Worm (Caenorhabditis elegans) whole organism, L3 larva: ENCODE results near the gene ndub-2.

Experiments used
- R02D3.7 ChIP-seq: fragments of 150-350 bp; optimal IDR thresholded peaks from 2 replicates; lab custom pipeline; 2014; ENCODE audit warnings: missing biosample characterization, missing genetic modification characterization
- ZK546.5 ChIP-seq: sonication (generic microtip); optimal IDR thresholded peaks from 2 replicates; lab custom pipeline; 2017; ENCODE audit warnings: missing biosample characterization, missing genetic modification characterization
- aly-2 ChIP-seq: fragments of 150-350 bp; optimal IDR thresholded peaks from 2 replicates; lab custom pipeline; 2014; ENCODE audit warnings: missing biosample characterization, missing genetic modification characterization
- ama-1 ChIP-seq: fragments of 150-350 bp; optimal IDR thresholded peaks from 2 replicates; lab custom pipeline; 2018
- ceh-16 ChIP-seq: sonication (generic microtip); optimal IDR thresholded peaks from 2 replicates; lab custom pipeline; 2017; ENCODE audit warnings: missing biosample characterization, missing genetic modification characterization
- ceh-28 ChIP-seq: fragments of 150-350 bp; optimal IDR thresholded peaks from 2 replicates; lab custom pipeline; 2014; ENCODE audit warnings: missing biosample characterization, missing genetic modification reagents, missing genetic modification characterization
- ceh-82 ChIP-seq: fragments of 150-350 bp; optimal IDR thresholded peaks from 2 replicates; lab custom pipeline; 2014; ENCODE audit warnings: missing biosample characterization, missing genetic modification characterization
- daf-12 ChIP-seq: fragments of 150-350 bp; optimal IDR thresholded peaks from 2 replicates; lab custom pipeline; 2014; ENCODE audit warnings: missing biosample characterization, missing genetic modification reagents, missing genetic modification characterization
- egl-5 ChIP-seq: fragments of 150-350 bp; optimal IDR thresholded peaks from 2 replicates; lab custom pipeline; 2017; ENCODE audit warnings: missing biosample characterization, missing genetic modification reagents, missing genetic modification characterization, inconsistent platforms
- elt-1 ChIP-seq: fragments of 150-350 bp; optimal IDR thresholded peaks from 2 replicates; lab custom pipeline; 2014; ENCODE audit warnings: missing biosample characterization, missing genetic modification characterization
- elt-2 ChIP-seq: sonication (generic microtip); optimal IDR thresholded peaks from 2 replicates; lab custom pipeline; 2016; ENCODE audit warnings: missing genetic modification reagents, mild to moderate bottlenecking, missing genetic modification characterization, missing compliant biosample characterization
- elt-3 ChIP-seq, 3 experiments: fragments of 150-350 bp in 1 of 3; sonication (generic microtip) in 2 of 3; optimal IDR thresholded peaks; 2 replicates in 2 of 3; 4 replicates in 1 of 3; lab custom pipeline; 2014 to 2017; ENCODE audit warnings: missing biosample characterization in 3 of 3, missing genetic modification characterization in 3 of 3
- eor-1 ChIP-seq, 2 experiments: fragments of 150-350 bp; optimal IDR thresholded peaks; 2 replicates each; lab custom pipeline; 2014 to 2018; ENCODE audit warnings: missing biosample characterization in 2 of 2, missing genetic modification characterization in 2 of 2
- fkh-10 ChIP-seq: sonication (generic microtip); optimal IDR thresholded peaks from 2 replicates; lab custom pipeline; 2017; ENCODE audit warnings: missing biosample characterization, missing genetic modification reagents, missing genetic modification characterization
- fos-1 ChIP-seq: fragments of 150-350 bp; optimal IDR thresholded peaks from 2 replicates; lab custom pipeline; 2014; ENCODE audit warnings: missing biosample characterization, missing genetic modification characterization
- jun-1 ChIP-seq: fragments of 150-350 bp; optimal IDR thresholded peaks from 2 replicates; lab custom pipeline; 2014; ENCODE audit warnings: missing biosample characterization, missing genetic modification reagents, missing genetic modification characterization
- lin-39 ChIP-seq: fragments of 150-350 bp; optimal IDR thresholded peaks from 2 replicates; lab custom pipeline; 2018; ENCODE audit warnings: missing biosample characterization, missing genetic modification reagents, missing genetic modification characterization
- lsy-12 ChIP-seq: sonication (generic microtip); optimal IDR thresholded peaks from 2 replicates; lab custom pipeline; 2016; ENCODE audit warnings: mild to moderate bottlenecking, missing genetic modification characterization, missing compliant biosample characterization
- nfya-1 ChIP-seq: sonication (generic microtip); optimal IDR thresholded peaks from 2 replicates; lab custom pipeline; 2017; ENCODE audit warnings: missing genetic modification characterization, mild to moderate bottlenecking, missing compliant biosample characterization, antibody characterized with exemption, moderate library complexity; ENCODE audit not compliant: insufficient read depth
- nhr-11 ChIP-seq: fragments of 150-350 bp; optimal IDR thresholded peaks from 2 replicates; lab custom pipeline; 2014; ENCODE audit warnings: missing biosample characterization, missing genetic modification characterization
- nhr-237 ChIP-seq: fragments of 150-350 bp; optimal IDR thresholded peaks from 2 replicates; lab custom pipeline; 2014; ENCODE audit warnings: missing biosample characterization, missing genetic modification characterization
- nhr-25 ChIP-seq: sonication (generic microtip); optimal IDR thresholded peaks from 2 replicates; lab custom pipeline; 2017; ENCODE audit warnings: missing biosample characterization, missing genetic modification characterization
- nhr-28 ChIP-seq: fragments of 150-350 bp; optimal IDR thresholded peaks from 2 replicates; lab custom pipeline; 2014; ENCODE audit warnings: missing biosample characterization, missing genetic modification characterization
- nhr-43 ChIP-seq: sonication (generic microtip); optimal IDR thresholded peaks from 2 replicates; lab custom pipeline; 2016; ENCODE audit warnings: mild to moderate bottlenecking, missing genetic modification characterization, missing compliant biosample characterization; ENCODE audit not compliant: poor library complexity, severe bottlenecking
- nhr-67 ChIP-seq: fragments of 150-350 bp; optimal IDR thresholded peaks from 2 replicates; lab custom pipeline; 2014; ENCODE audit warnings: missing biosample characterization, missing genetic modification characterization
- pha-4 ChIP-seq: fragments of 150-350 bp; optimal IDR thresholded peaks from 2 replicates; lab custom pipeline; 2014; ENCODE audit warnings: missing biosample characterization, missing genetic modification reagents, missing genetic modification characterization
- skn-1 ChIP-seq: fragments of 150-350 bp; optimal IDR thresholded peaks from 2 replicates; lab custom pipeline; 2014; ENCODE audit warnings: missing biosample characterization, missing genetic modification characterization
- tbx-2 ChIP-seq: sonication (generic microtip); optimal IDR thresholded peaks from 2 replicates; lab custom pipeline; 2016; ENCODE audit warnings: mild to moderate bottlenecking, missing genetic modification characterization, missing compliant biosample characterization
- unc-62 ChIP-seq: fragments of 150-350 bp; sonication (generic microtip); optimal IDR thresholded peaks from 4 replicates; lab custom pipeline; 2014; ENCODE audit warnings: missing biosample characterization, missing genetic modification reagents, missing genetic modification characterization
- zag-1 ChIP-seq: fragments of 150-350 bp; optimal IDR thresholded peaks from 2 replicates; lab custom pipeline; 2014; ENCODE audit warnings: missing biosample characterization, missing genetic modification characterization
- ztf-11 ChIP-seq: fragments of 150-350 bp; optimal IDR thresholded peaks from 2 replicates; lab custom pipeline; 2014; ENCODE audit warnings: missing biosample characterization, missing genetic modification characterization
- ztf-4 ChIP-seq: fragments of 150-350 bp; optimal IDR thresholded peaks from 2 replicates; lab custom pipeline; 2014; ENCODE audit warnings: missing biosample characterization, missing genetic modification characterization

ndub-2 gene

DNA sequence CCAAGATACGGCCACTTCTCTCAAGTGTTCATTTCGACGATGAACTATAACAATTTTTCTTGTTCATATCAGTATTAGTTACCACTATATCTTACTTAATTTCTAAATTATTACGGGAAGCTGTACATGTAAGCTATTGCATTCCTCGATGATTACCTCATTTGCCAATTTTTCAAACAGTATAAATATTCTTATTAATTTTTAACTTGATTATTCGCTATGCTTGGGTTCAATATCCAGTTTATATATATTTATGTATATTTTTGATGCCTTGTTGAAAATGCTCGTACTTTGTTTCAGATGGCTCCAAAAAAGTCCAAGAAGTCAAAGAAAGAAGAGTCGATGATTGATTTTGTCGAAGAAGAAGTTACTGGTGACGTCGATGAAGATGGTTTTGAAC lies 1.8 kb upstream of the ndub-2 start, which contains the start of gene F44G4.1:
TSS of gene F44G4.1 (plus strand) at position 301 of the 400 bp plus-strand sequence.
- TF ChIP-seq egl-5 (tag; lab: Kevin White, UChicago) = no peak
- TF ChIP-seq fkh-10 (GFP tag; lab: Kevin White, UChicago) = no peak
- TF ChIP-seq eor-1 (tag; optimal IDR thresholded peaks at IDR 0.05; lab: Kevin White, UChicago) = no peak

DNA sequence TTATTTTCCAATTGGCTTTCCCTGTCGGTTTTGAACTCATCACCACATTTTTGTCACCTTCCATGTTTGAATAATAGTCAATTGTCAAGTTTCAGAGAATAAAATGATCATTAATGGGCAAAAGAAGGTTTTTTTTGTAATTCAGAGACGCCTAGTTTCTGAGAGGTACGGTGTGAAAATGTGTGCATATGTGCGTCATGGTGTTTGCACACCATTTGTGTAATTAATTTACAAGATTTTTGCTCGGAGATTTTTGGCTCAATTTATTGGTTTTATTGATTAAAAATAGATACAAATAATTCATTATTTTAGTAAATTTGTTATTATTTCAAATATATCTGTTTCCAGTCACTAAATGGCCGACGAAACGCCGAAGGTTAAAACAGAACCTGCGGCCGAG lies 1.3 kb downstream of the ndub-2 start, which contains the start of the genes F44G4.3 and tdp-1:
TSS of gene F44G4.3 (minus strand) at position 184 of the 400 bp plus-strand sequence.
TSS of gene tdp-1 (plus strand) at position 347 of the 400 bp plus-strand sequence.
- TF ChIP-seq ama-1 (lab: Kevin White, UChicago) = no peak
- no peak for TF ChIP-seq elt-2 (tag; lab: Kevin White, UChicago)
- no peak for TF ChIP-seq R02D3.7 (tag; lab: Kevin White, UChicago)
- TF ChIP-seq skn-1 (tag; lab: Kevin White, UChicago) = no peak
- TF ChIP-seq nfya-1 (tag; lab: Kevin White, UChicago) = peak; percentile 66
- peak; percentile 51 for TF ChIP-seq pha-4
- TF ChIP-seq ztf-11 (tag; lab: Kevin White, UChicago) = no peak

DNA sequence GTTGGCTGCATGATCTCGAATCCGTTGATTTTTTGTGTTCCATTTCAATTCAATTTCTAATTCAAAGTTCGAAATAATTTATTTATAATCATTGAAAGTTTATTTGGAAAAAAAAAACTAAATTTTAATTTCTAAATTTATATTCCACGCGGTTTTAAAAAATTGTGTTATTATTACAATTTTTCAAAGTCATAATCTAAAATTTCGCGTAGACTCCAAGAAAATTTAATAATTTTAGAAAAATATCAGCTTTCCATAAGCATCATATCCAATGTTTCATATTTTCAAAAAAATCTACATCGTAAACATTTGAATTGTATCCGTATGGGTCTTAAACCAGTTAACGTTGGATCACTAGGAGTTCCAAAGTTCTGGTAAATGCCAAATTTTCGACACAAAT lies 4.2 kb downstream of the ndub-2 start, which contains the start of gene F44G4.5:
TSS of gene F44G4.5 (minus strand) at position 101 of the 400 bp plus-strand sequence.
- no peak for TF ChIP-seq R02D3.7 (tag; lab: Kevin White, UChicago)
- TF ChIP-seq ceh-82 = no peak
- TF ChIP-seq nhr-28 (tag; lab: Kevin White, UChicago) = no peak
- TF ChIP-seq ztf-11 (tag; lab: Kevin White, UChicago) = no peak
- TF ChIP-seq nhr-43 (tag; lab: Kevin White, UChicago) = no peak
- TF ChIP-seq pha-4 = no peak
- no peak for TF ChIP-seq lin-39 (tag; lab: Kevin White, UChicago)
- TF ChIP-seq nhr-67 (tag; lab: Kevin White, UChicago) = no peak
- TF ChIP-seq ama-1 (lab: Kevin White, UChicago) = no peak
- no peak for TF ChIP-seq lsy-12 (tag; lab: Kevin White, UChicago)
- TF ChIP-seq elt-3 (tag; optimal IDR thresholded peaks at IDR 0.05; lab: Kevin White, UChicago) = no peak
- TF ChIP-seq ZK546.5 = no peak
- no peak for TF ChIP-seq ceh-28 (tag; lab: Kevin White, UChicago)
- no peak for TF ChIP-seq fos-1 (tag; lab: Kevin White, UChicago)
- TF ChIP-seq unc-62 (GFP tag; lab: Kevin White, UChicago) = no peak
- TF ChIP-seq zag-1 (tag; lab: Kevin White, UChicago) = no peak
- TF ChIP-seq aly-2 (tag; lab: Kevin White, UChicago) = no peak
- TF ChIP-seq jun-1 (tag; lab: Kevin White, UChicago) = no peak
- TF ChIP-seq daf-12 (tag; lab: Kevin White, UChicago) = no peak

DNA sequence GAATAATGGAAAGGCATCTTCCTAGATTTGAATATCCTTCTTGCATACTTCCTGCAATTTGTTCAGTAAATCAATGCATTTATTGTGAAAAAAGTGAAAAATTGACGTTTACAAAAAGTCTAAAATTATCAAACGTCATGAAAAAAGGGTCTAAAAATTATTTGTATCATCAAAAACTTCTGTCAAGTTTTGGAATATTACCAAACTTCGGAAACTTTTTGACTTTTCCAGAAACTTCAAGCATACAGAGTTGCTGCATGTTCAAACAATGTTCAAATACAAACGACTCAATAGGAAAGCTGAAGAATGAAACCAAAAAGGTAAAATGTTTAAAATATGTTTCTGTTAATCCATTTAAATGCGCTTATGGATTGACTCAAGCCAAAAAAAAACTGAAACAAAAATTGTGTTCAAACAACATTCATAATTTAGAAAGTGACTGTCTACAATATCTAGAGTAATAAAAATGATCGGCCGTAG lies 5.6 kb downstream of the ndub-2 start, which contains the start of gene F44G4.6:
TSS of gene F44G4.6 (minus strand) at position 51 of the 480 bp plus-strand sequence.
- TF ChIP-seq nhr-25 (tag; lab: Kevin White, UChicago) (no peak), nhr-11 (no peak), fkh-10 (GFP tag; lab: Kevin White, UChicago) (no peak), nhr-237 (tag; lab: Kevin White, UChicago) (no peak), ceh-82 (no peak), aly-2 (tag; lab: Kevin White, UChicago) (no peak), elt-1 (no peak), nhr-43 (tag; lab: Kevin White, UChicago) (no peak), ztf-4 (tag; lab: Kevin White, UChicago) (no peak), ceh-16 (tag; lab: Kevin White, UChicago) (no peak), jun-1 (tag; lab: Kevin White, UChicago) (no peak), ama-1 (lab: Kevin White, UChicago) (no peak), unc-62 (GFP tag; lab: Kevin White, UChicago) (no peak)

DNA sequence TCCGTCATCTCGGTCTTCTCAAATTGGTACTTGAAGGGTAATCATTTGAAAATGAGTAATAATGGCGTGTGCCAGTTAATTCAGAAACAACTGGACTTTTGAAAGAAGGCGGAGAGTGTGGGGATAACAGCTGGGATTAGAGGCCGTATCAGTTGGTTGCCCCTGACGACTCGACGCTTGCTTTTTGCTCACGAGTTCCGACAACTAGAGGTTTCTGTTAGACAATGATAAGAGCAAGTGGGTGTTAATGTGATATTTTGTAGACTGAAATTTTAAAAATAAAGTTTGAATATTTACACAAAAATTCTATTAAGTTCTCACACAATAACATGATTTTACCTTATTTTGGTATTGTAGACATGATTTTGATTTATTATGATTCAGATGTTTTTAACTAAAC lies 8.9 kb downstream of the ndub-2 start, which contains the start of gene F44G4.7:
TSS of gene F44G4.7 (minus strand) at position 101 of the 400 bp plus-strand sequence.
- no peak for TF ChIP-seq tbx-2 (tag; lab: Kevin White, UChicago)
- no peak for TF ChIP-seq aly-2 (tag; lab: Kevin White, UChicago)
- TF ChIP-seq pha-4 = no peak
